Fruit fly (Drosophila melanogaster) whole organism: ENCODE results near the gene CG14414.

ENCODE experiments used
- CG8478 ChIP-seq: fragments of >200 bp; optimal IDR thresholded peaks from 2 replicates; lab custom pipeline; 2018; ENCODE audit warnings: inconsistent platforms
- Dll ChIP-seq: fragments of >200 bp; optimal IDR thresholded peaks from 2 replicates; lab custom pipeline; 2017
- EcR ChIP-seq, 2 experiments: fragments of >200 bp; optimal IDR thresholded peaks; 2 replicates each; lab custom pipeline; 2017; ENCODE audit warnings: missing biosample characterization in 2 of 2, missing genetic modification characterization in 2 of 2, missing genetic modification reagents in 2 of 2
- pan ChIP-seq: fragments of >200 bp; optimal IDR thresholded peaks from 2 replicates; lab custom pipeline; 2017
- psq ChIP-seq: fragments of >200 bp; optimal IDR thresholded peaks from 2 replicates; lab custom pipeline; 2017
- usp ChIP-seq: fragments of >200 bp; optimal IDR thresholded peaks from 2 replicates; lab custom pipeline; 2017; ENCODE audit warnings: missing biosample characterization, missing genetic modification characterization, mixed read lengths

CG14414 gene

dm6 chrX:14580359-14580961 lies at the start of gene CG14414:
CG14414 (plus strand) TSS chrX:14580600.
- no peak for TF ChIP-seq psq (lab: Kevin White, UChicago)
- TF ChIP-seq Dll (lab: Kevin White, UChicago) = no peak
- TF ChIP-seq usp (GFP tag; lab: Kevin White, UChicago) = no peak
- no peak for TF ChIP-seq pan (lab: Kevin White, UChicago)
- no peak for TF ChIP-seq CG8478
- no peak for TF ChIP-seq EcR (GFP tag; optimal IDR thresholded peaks at IDR 0.05; lab: Kevin White, UChicago)

dm6 chrX:14582784-14583699 lies 2.6 kb downstream of the CG14414 start, which contains the start of the genes mRpS25 and nmdyn-D6:
mRpS25 (minus strand) TSS chrX:14582982.
nmdyn-D6 (plus strand) TSS chrX:14583677.
- TF ChIP-seq psq (lab: Kevin White, UChicago) = no peak
- no peak for TF ChIP-seq CG8478
- TF ChIP-seq pan (lab: Kevin White, UChicago) = no peak
- TF ChIP-seq Dll (lab: Kevin White, UChicago) = no peak
- TF ChIP-seq EcR (GFP tag; optimal IDR thresholded peaks at IDR 0.05; lab: Kevin White, UChicago) = no peak
- no peak for TF ChIP-seq usp (GFP tag; lab: Kevin White, UChicago)

- TF ChIP-seq Dll (lab: Kevin White, UChicago) = no peak
Measured at dm6 chrX:14585263-14585662, 4.9 kb downstream of the CG14414 start.

DNA sequence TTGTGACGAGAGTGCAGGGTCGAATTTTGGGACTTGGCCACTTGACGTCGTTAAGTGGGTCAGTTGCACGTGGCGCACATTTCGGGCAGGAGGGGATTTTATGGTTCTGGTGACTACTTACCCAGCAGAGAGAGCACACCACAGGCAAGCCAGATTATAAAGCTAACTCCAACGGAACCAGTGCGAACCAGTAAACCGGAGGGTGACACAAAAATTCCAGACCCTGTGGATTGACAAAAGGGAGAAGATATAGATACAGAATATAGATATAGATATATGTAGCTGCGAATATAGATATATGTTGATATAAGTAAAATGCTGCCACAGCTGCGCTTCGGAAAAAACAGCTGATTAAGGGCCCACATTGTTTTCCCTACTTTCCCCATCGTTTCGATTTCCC lies 8.1 kb downstream of the CG14414 start:
- no peak for TF ChIP-seq Dll (lab: Kevin White, UChicago)
- TF ChIP-seq CG8478 = no peak
- TF ChIP-seq psq (lab: Kevin White, UChicago) = no peak
- no peak for TF ChIP-seq EcR (GFP tag; optimal IDR thresholded peaks at IDR 0.05; lab: Kevin White, UChicago)
- no peak for TF ChIP-seq usp (GFP tag; lab: Kevin White, UChicago)
- TF ChIP-seq pan (lab: Kevin White, UChicago) = no peak

- TF ChIP-seq Dll (lab: Kevin White, UChicago) (no peak), usp (GFP tag; lab: Kevin White, UChicago) (no peak), EcR (GFP tag; optimal IDR thresholded peaks at IDR 0.05; lab: Kevin White, UChicago) (no peak), pan (lab: Kevin White, UChicago) (no peak), psq (lab: Kevin White, UChicago) (no peak), CG8478 (no peak)
Measured at dm6 chrX:14588996-14589621, 8.7 kb downstream of the CG14414 start.

dm6 chrX:14591491-14591890 lies 11.1 kb downstream of the CG14414 start:
- TF ChIP-seq pan (lab: Kevin White, UChicago) (no peak), Dll (lab: Kevin White, UChicago) (no peak), psq (lab: Kevin White, UChicago) (no peak), usp (GFP tag; lab: Kevin White, UChicago) (no peak), CG8478 (no peak), EcR (GFP tag; optimal IDR thresholded peaks at IDR 0.05; lab: Kevin White, UChicago) (no peak)

DNA sequence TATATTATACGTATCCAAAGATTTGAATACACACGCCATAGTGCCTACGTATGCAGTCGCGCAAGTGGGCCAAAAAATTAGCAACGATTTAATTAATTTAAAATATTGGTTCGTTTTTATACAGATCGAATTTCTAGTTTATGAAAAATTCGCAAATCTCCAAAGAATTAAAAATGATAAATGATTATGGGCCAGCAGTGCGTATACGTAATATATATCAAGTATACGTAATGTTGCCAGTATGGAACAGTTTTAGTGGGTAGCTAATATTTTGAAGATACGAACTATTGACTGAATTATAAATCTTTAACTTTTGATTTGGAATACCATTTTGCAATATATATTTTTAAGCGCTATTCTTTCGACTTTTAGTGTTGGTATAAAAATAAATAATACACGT lies 12.7 kb downstream of the CG14414 start:
- TF ChIP-seq usp (GFP tag; lab: Kevin White, UChicago) = no peak

DNA sequence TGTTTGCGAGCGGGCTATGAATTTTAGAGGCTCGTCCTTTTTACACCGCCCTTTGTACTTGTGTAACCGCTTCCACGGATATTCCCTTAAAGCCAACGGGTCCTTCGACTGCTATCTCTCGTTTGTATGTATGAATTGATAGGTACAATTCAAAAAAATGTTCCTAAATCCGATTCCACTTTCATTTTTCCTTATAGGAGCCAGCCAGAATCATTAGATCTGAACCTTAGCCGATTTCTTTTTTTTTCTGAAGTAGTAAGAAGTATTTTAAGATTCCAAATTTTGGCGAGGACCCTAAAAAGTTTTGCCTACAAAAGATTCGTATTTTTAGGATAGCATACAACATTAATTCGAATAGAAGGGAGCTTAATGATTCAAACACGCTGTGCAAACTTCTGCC lies 18.3 kb downstream of the CG14414 start:
- TF ChIP-seq pan (lab: Kevin White, UChicago) = no peak
- TF ChIP-seq psq (lab: Kevin White, UChicago) = no peak
- no peak for TF ChIP-seq EcR (GFP tag; optimal IDR thresholded peaks at IDR 0.05; lab: Kevin White, UChicago)
- TF ChIP-seq CG8478 = no peak
- TF ChIP-seq usp (GFP tag; lab: Kevin White, UChicago) = no peak
- TF ChIP-seq Dll (lab: Kevin White, UChicago) = no peak

- TF ChIP-seq usp (GFP tag; lab: Kevin White, UChicago) = no peak
- TF ChIP-seq CG8478 = no peak
- TF ChIP-seq psq (lab: Kevin White, UChicago) = no peak
- TF ChIP-seq Dll (lab: Kevin White, UChicago) = no peak
- TF ChIP-seq pan (lab: Kevin White, UChicago) = no peak
- TF ChIP-seq EcR (GFP tag; optimal IDR thresholded peaks at IDR 0.05; lab: Kevin White, UChicago) = no peak
Measured at dm6 chrX:14599431-14599830, 19.0 kb downstream of the CG14414 start.

DNA sequence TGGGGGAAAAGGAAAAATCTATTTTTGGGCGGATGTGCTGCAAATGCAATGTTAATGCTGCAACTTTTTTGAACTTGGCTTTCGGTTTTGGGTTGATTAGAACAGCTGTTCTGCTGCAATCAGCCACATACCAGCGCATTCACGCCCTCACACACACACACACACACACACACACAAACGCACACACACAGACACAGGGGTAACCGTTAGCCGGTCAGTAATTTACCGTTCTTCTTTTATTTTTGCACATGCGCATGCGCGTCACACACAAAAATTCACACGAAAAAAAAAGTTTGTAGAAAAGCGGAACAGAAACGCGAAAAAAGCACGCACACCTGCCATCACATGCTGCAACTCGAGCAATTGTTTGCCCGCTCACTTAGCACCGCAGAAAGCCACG lies 21.5 kb downstream of the CG14414 start:
- TF ChIP-seq usp (GFP tag; lab: Kevin White, UChicago) = no peak

DNA sequence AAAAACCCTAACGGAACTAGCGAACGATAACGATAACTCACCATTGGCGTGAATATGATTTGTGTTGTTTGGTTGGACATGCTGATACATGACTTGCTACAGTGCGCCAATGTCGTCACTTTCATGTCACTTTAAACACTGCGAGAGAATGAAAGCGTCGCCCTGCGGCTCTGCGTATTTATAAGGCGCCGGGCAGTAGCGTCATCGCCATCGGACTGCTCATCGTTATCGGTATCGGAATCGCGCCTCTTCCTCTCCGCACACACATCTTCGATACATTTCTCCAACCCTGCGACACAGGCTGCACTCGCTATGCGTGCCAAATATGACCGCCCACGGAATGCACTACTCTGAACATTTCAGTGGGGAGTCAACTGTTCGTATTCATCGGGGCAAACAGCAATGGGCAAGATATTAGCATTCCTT lies 22.0 kb downstream of the CG14414 start, which contains the start of gene sbm:
sbm (minus strand) TSS at position 160 of the 426 bp plus-strand sequence.
- TF ChIP-seq EcR (GFP tag; optimal IDR thresholded peaks at IDR 0.05; lab: Kevin White, UChicago) (no peak), CG8478 (no peak), Dll (lab: Kevin White, UChicago) (no peak), psq (lab: Kevin White, UChicago) (no peak), usp (GFP tag; lab: Kevin White, UChicago) (no peak), pan (lab: Kevin White, UChicago) (no peak)
